Worm (Caenorhabditis elegans): ENCODE data around the gene gbb-2.

- TF ChIP-seq pes-1 (GFP tag; IDR thresholded peaks at IDR 0.05) (no peak), hmbx-1 (tag; optimal IDR thresholded peaks at IDR 0.05) (no peak), ama-1 (optimal IDR thresholded peaks at IDR 0.05) (no peak), B0310.2 (tag; optimal IDR thresholded peaks at IDR 0.05) (no peak), tra-4 (tag; optimal IDR thresholded peaks at IDR 0.05) (no peak)
These were observed 45.0 kb upstream of the gbb-2 start for ce11 chrIV:4551562-4551961.
